Worm (Caenorhabditis elegans): ENCODE results near the gene kin-19.

DNA sequence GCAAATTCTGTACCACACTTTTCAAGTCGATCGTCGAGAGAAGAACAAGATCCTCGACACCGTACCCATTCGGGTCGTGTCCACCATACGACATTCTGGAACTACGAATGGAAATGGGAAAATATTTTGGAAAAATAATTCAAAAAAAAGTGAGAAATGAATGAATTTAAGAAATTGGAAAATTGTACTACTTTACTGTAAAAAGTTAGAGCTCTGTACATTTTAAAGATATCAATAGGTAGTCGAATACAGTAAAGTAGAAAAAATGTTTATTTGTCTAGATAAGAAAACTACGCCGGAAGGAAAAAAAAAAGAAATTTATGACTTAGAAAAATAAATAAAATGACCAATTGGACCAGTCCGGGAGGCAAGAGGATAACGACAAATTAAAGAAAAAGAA, 49.7 kb downstream of the kin-19 start, which contains the start of gene hum-5:
- TF ChIP-seq aly-2 (tag; optimal IDR thresholded peaks at IDR 0.05) (no peak), lim-7 (GFP tag; IDR thresholded peaks at IDR 0.05) (no peak), ces-1 (GFP tag; optimal IDR thresholded peaks at IDR 0.05) (no peak), snpc-4 (tag; optimal IDR thresholded peaks at IDR 0.05) (no peak), arid-1 (GFP tag; conservative IDR thresholded peaks at IDR 0.05) (no peak), nhr-11 (tag; optimal IDR thresholded peaks at IDR 0.05) (no peak), daf-12 (tag; optimal IDR thresholded peaks at IDR 0.05) (no peak), lsy-2 (tag; optimal IDR thresholded peaks at IDR 0.05) (no peak), jun-1 (tag; optimal IDR thresholded peaks at IDR 0.05) (no peak), ztf-11 (tag; optimal IDR thresholded peaks at IDR 0.05) (no peak), ceh-20 (GFP tag; IDR thresholded peaks at IDR 0.05) (no peak), mdt-29 (GFP tag; IDR thresholded peaks at IDR 0.05) (no peak), F37D6.2 (tag; optimal IDR thresholded peaks at IDR 0.05) (no peak), pha-4 (GFP tag; IDR thresholded peaks at IDR 0.05) (no peak), pha-4 (tag; optimal IDR thresholded peaks at IDR 0.05) (no peak)

Data from whole organism, L4 larva.